Fruit fly (Drosophila melanogaster): ENCODE measurements around the gene CG7149.
A peak's percentile ranks its signal among the peaks of the same experiment; 100 is the strongest.

The CG7149 gene

dm6 chr2L:7827045-7828004 is 37.0 kb upstream of the CG7149 start, which contains the start of the genes Rack1 and mts:
Rack1 (minus strand) TSS chr2L:7827315.
mts (plus strand) TSS chr2L:7827650.
- TF ChIP-seq CG33017 (tag; optimal IDR thresholded peaks at IDR 0.05) (peak; percentile 85), bab1 (GFP tag; optimal IDR thresholded peaks at IDR 0.05) (peak; percentile 74), Mnt (GFP tag; optimal IDR thresholded peaks at IDR 0.05) (peak; percentile 94), CG7045 (GFP tag; optimal IDR thresholded peaks at IDR 0.05) (peak; percentile 87), Hr96 (GFP tag; optimal IDR thresholded peaks at IDR 0.05) (peak; percentile 85), cic (GFP tag; optimal IDR thresholded peaks at IDR 0.05) (peak; percentile 48), CG1620 (GFP tag; optimal IDR thresholded peaks at IDR 0.05) (peak; percentile 88), tj (GFP tag; optimal IDR thresholded peaks at IDR 0.05) (peak; percentile 82), Crg-1 (GFP tag; optimal IDR thresholded peaks at IDR 0.05) (peak; percentile 96), kay (GFP tag; ENCODE audit: borderline replicate concordance) (peak; percentile 84), ovo (GFP tag; optimal IDR thresholded peaks at IDR 0.05) (peak; percentile 94), cnc (optimal IDR thresholded peaks at IDR 0.05) (no peak), pad (GFP tag; optimal IDR thresholded peaks at IDR 0.05) (peak; percentile 82), CG7101 (tag; optimal IDR thresholded peaks at IDR 0.05) (peak; percentile 94), toe (GFP tag; optimal IDR thresholded peaks at IDR 0.05) (peak; percentile 80), CG14711 (tag; optimal IDR thresholded peaks at IDR 0.05) (peak; percentile 75), CG12768 (GFP tag; optimal IDR thresholded peaks at IDR 0.05) (peak; percentile 93), CG11617 (GFP tag; optimal IDR thresholded peaks at IDR 0.05) (peak; percentile 92), Clk (GFP tag; optimal IDR thresholded peaks at IDR 0.05) (peak; percentile 84), CG5204 (GFP tag; optimal IDR thresholded peaks at IDR 0.05) (no peak)

- no peak for TF ChIP-seq cnc (optimal IDR thresholded peaks at IDR 0.05)
- TF ChIP-seq Hr96 (GFP tag; optimal IDR thresholded peaks at IDR 0.05): peak; percentile 68
- peak; percentile 12 for TF ChIP-seq CG7045 (GFP tag; optimal IDR thresholded peaks at IDR 0.05)
- peak; percentile 81 for TF ChIP-seq toe (GFP tag; optimal IDR thresholded peaks at IDR 0.05)
- TF ChIP-seq CG11617 (GFP tag; optimal IDR thresholded peaks at IDR 0.05): peak; percentile 50
- TF ChIP-seq ovo (GFP tag; optimal IDR thresholded peaks at IDR 0.05): no peak
- TF ChIP-seq Mnt (GFP tag; optimal IDR thresholded peaks at IDR 0.05): peak; percentile 39
- peak; percentile 20 for TF ChIP-seq CG14711 (tag; optimal IDR thresholded peaks at IDR 0.05)
- peak; percentile 13 for TF ChIP-seq cic (GFP tag; optimal IDR thresholded peaks at IDR 0.05)
- TF ChIP-seq Clk (GFP tag; optimal IDR thresholded peaks at IDR 0.05): no peak
- TF ChIP-seq bab1 (GFP tag; optimal IDR thresholded peaks at IDR 0.05): peak; percentile 55
- TF ChIP-seq kay (GFP tag; ENCODE audit: borderline replicate concordance): no peak
- peak; percentile 32 for TF ChIP-seq Crg-1 (GFP tag; optimal IDR thresholded peaks at IDR 0.05)
- peak; percentile 16 for TF ChIP-seq tj (GFP tag; optimal IDR thresholded peaks at IDR 0.05)
- no peak for TF ChIP-seq CG33017 (tag; optimal IDR thresholded peaks at IDR 0.05)
- TF ChIP-seq CG12768 (GFP tag; optimal IDR thresholded peaks at IDR 0.05): peak; percentile 20
- TF ChIP-seq pad (GFP tag; optimal IDR thresholded peaks at IDR 0.05): no peak
- no peak for TF ChIP-seq CG7101 (tag; optimal IDR thresholded peaks at IDR 0.05)
- no peak for TF ChIP-seq CG5204 (GFP tag; optimal IDR thresholded peaks at IDR 0.05)
- peak; percentile 63 for TF ChIP-seq CG1620 (GFP tag; optimal IDR thresholded peaks at IDR 0.05)
Observed at dm6 chr2L:7821279-7821848, 31.0 kb upstream of the CG7149 start.

- TF ChIP-seq CG33017 (tag; optimal IDR thresholded peaks at IDR 0.05) (no peak), cnc (optimal IDR thresholded peaks at IDR 0.05) (no peak), tj (GFP tag; optimal IDR thresholded peaks at IDR 0.05) (no peak), Crg-1 (GFP tag; optimal IDR thresholded peaks at IDR 0.05) (no peak), CG12768 (GFP tag; optimal IDR thresholded peaks at IDR 0.05) (no peak), pad (GFP tag; optimal IDR thresholded peaks at IDR 0.05) (no peak), kay (GFP tag; ENCODE audit: borderline replicate concordance) (no peak), CG11617 (GFP tag; optimal IDR thresholded peaks at IDR 0.05) (no peak), toe (GFP tag; optimal IDR thresholded peaks at IDR 0.05) (no peak)
Observed at dm6 chr2L:7820851-7821250, 30.5 kb upstream of the CG7149 start, which contains the start of gene CG7115. CG7115 (plus strand) TSS chr2L:7821151.

- TF ChIP-seq CG7101 (tag; optimal IDR thresholded peaks at IDR 0.05): no peak
- TF ChIP-seq ovo (GFP tag; optimal IDR thresholded peaks at IDR 0.05): no peak
- TF ChIP-seq CG1620 (GFP tag; optimal IDR thresholded peaks at IDR 0.05): no peak
- no peak for TF ChIP-seq bab1 (GFP tag; optimal IDR thresholded peaks at IDR 0.05)
- no peak for TF ChIP-seq CG5204 (GFP tag; optimal IDR thresholded peaks at IDR 0.05)
- TF ChIP-seq Clk (GFP tag; optimal IDR thresholded peaks at IDR 0.05): no peak
- TF ChIP-seq CG33017 (tag; optimal IDR thresholded peaks at IDR 0.05): no peak
- no peak for TF ChIP-seq Crg-1 (GFP tag; optimal IDR thresholded peaks at IDR 0.05)
- TF ChIP-seq cic (GFP tag; optimal IDR thresholded peaks at IDR 0.05): no peak
- TF ChIP-seq CG7045 (GFP tag; optimal IDR thresholded peaks at IDR 0.05): no peak
- no peak for TF ChIP-seq CG11617 (GFP tag; optimal IDR thresholded peaks at IDR 0.05)
- TF ChIP-seq toe (GFP tag; optimal IDR thresholded peaks at IDR 0.05): no peak
- TF ChIP-seq pad (GFP tag; optimal IDR thresholded peaks at IDR 0.05): no peak
- no peak for TF ChIP-seq cnc (optimal IDR thresholded peaks at IDR 0.05)
- no peak for TF ChIP-seq CG12768 (GFP tag; optimal IDR thresholded peaks at IDR 0.05)
- TF ChIP-seq Mnt (GFP tag; optimal IDR thresholded peaks at IDR 0.05): no peak
- TF ChIP-seq CG14711 (tag; optimal IDR thresholded peaks at IDR 0.05): no peak
- TF ChIP-seq Hr96 (GFP tag; optimal IDR thresholded peaks at IDR 0.05): no peak
Observed at dm6 chr2L:7820408-7820807, 30.1 kb upstream of the CG7149 start.

dm6 chr2L:7813357-7813756 is 23.0 kb upstream of the CG7149 start:
- TF ChIP-seq cic (GFP tag; optimal IDR thresholded peaks at IDR 0.05): peak; percentile 3
- TF ChIP-seq CG7045 (GFP tag; optimal IDR thresholded peaks at IDR 0.05): no peak
- TF ChIP-seq toe (GFP tag; optimal IDR thresholded peaks at IDR 0.05): no peak
- no peak for TF ChIP-seq CG7101 (tag; optimal IDR thresholded peaks at IDR 0.05)
